Worm (Caenorhabditis elegans) whole organism, L4 larva: ENCODE measurements around the gene smf-2.

ENCODE experiments used
- F26F4.8 ChIP-seq: fragments of 200-800 bp; sonication (Bioruptor generic); conservative IDR thresholded peaks from 2 replicates; pipeline ENCODE4 v1.3.6; 2022; ENCODE audit warnings: missing genetic modification characterization, missing compliant biosample characterization
- F44E2.7 ChIP-seq: fragments of 200-800 bp; sonication (Bioruptor generic); IDR thresholded peaks from 2 replicates; pipeline ENCODE4 v2.1.2; 2022; ENCODE audit warnings: missing genetic modification characterization, missing compliant biosample characterization
- ZK337.2 ChIP-seq: fragments of 200-800 bp; sonication (Bioruptor generic); IDR thresholded peaks from 2 replicates; pipeline ENCODE4 v1.3.6; 2022; ENCODE audit warnings: missing genetic modification reagents, missing genetic modification characterization, missing compliant biosample characterization
- ceh-20 ChIP-seq: fragments of 200-800 bp; sonication (Bioruptor generic); IDR thresholded peaks from 2 replicates; pipeline ENCODE4 v1.3.6; 2022; ENCODE audit warnings: missing genetic modification reagents, missing genetic modification characterization, missing compliant biosample characterization
- ceh-28 ChIP-seq: fragments of 150-350 bp; optimal IDR thresholded peaks from 2 replicates; lab custom pipeline; 2014; ENCODE audit warnings: missing biosample characterization, missing genetic modification reagents, missing genetic modification characterization
- ceh-44 ChIP-seq: fragments of 200-800 bp; sonication (Bioruptor generic); IDR thresholded peaks from 2 replicates; pipeline ENCODE4 v1.3.6; 2022; ENCODE audit warnings: missing genetic modification reagents, missing genetic modification characterization, missing compliant biosample characterization
- ceh-82 ChIP-seq: sonication (generic microtip); optimal IDR thresholded peaks from 2 replicates; lab custom pipeline; 2017; ENCODE audit warnings: missing biosample characterization, missing genetic modification characterization
- daf-16 ChIP-seq, 3 experiments: sonication (generic microtip); optimal IDR thresholded peaks; 2 replicates each; lab custom pipeline; 2016 to 2017; ENCODE audit warnings: missing genetic modification characterization in 3 of 3, missing genetic modification reagents in 3 of 3, mild to moderate bottlenecking in 2 of 3, missing compliant biosample characterization in 2 of 3, missing biosample characterization in 1 of 3, moderate library complexity in 1 of 3
- dmd-6 ChIP-seq: fragments of 200-800 bp; sonication (Bioruptor generic); IDR thresholded peaks from 2 replicates; pipeline ENCODE4 v1.3.6; 2022; ENCODE audit warnings: missing genetic modification reagents, missing genetic modification characterization, missing compliant biosample characterization
- dmd-9 ChIP-seq: fragments of 200-800 bp; sonication (Bioruptor generic); IDR thresholded peaks from 2 replicates; pipeline ENCODE4 v1.3.6; 2022; ENCODE audit warnings: missing genetic modification reagents, missing genetic modification characterization, missing compliant biosample characterization
- dve-1 ChIP-seq: sonication (generic microtip); optimal IDR thresholded peaks from 2 replicates; lab custom pipeline; 2017; ENCODE audit warnings: antibody characterized with exemption, mild to moderate bottlenecking, missing genetic modification characterization, missing compliant biosample characterization; ENCODE audit not compliant: insufficient read depth
- gei-8 ChIP-seq: fragments of 200-800 bp; sonication (Bioruptor generic); optimal IDR thresholded peaks from 2 replicates; lab custom pipeline; 2018; ENCODE audit warnings: mild to moderate bottlenecking, missing genetic modification characterization, missing compliant biosample characterization
- hlh-11 ChIP-seq: fragments of 200-800 bp; sonication (Bioruptor generic); optimal IDR thresholded peaks from 2 replicates; lab custom pipeline; 2018; ENCODE audit warnings: mild to moderate bottlenecking, missing genetic modification characterization, missing compliant biosample characterization
- lin-1 ChIP-seq: fragments of 200-800 bp; sonication (Bioruptor generic); IDR thresholded peaks from 2 replicates; pipeline ENCODE4 v1.3.6; 2022; ENCODE audit warnings: missing genetic modification reagents, missing genetic modification characterization, missing compliant biosample characterization
- lin-15B ChIP-seq: fragments of 150-350 bp; sonication (generic microtip); optimal IDR thresholded peaks from 3 replicates; lab custom pipeline; 2014; ENCODE audit warnings: missing biosample characterization, missing genetic modification characterization
- lir-3 ChIP-seq: sonication (generic microtip); optimal IDR thresholded peaks from 2 replicates; lab custom pipeline; 2016; ENCODE audit warnings: mild to moderate bottlenecking, missing genetic modification characterization, missing compliant biosample characterization
- nhr-237 ChIP-seq: sonication (generic microtip); optimal IDR thresholded peaks from 2 replicates; lab custom pipeline; 2017; ENCODE audit warnings: missing biosample characterization, missing genetic modification characterization
- nhr-28 ChIP-seq: fragments of 150-350 bp; optimal IDR thresholded peaks from 2 replicates; lab custom pipeline; 2014; ENCODE audit warnings: missing biosample characterization, missing genetic modification characterization
- nhr-42 ChIP-seq: fragments of 200-800 bp; sonication (Bioruptor generic); IDR thresholded peaks from 2 replicates; pipeline ENCODE4 v1.3.6; 2022; ENCODE audit warnings: missing genetic modification characterization, missing compliant biosample characterization
- pqm-1 ChIP-seq: sonication (generic microtip); optimal IDR thresholded peaks from 2 replicates; lab custom pipeline; 2017; ENCODE audit warnings: missing biosample characterization, missing genetic modification characterization
- set-16 ChIP-seq: fragments of 200-800 bp; sonication (Bioruptor generic); IDR thresholded peaks from 2 replicates; pipeline ENCODE4 v1.3.6; 2022; ENCODE audit warnings: missing genetic modification reagents, missing genetic modification characterization, missing compliant biosample characterization
- snpc-4 ChIP-seq: fragments of 150-350 bp; optimal IDR thresholded peaks from 2 replicates; lab custom pipeline; 2014; ENCODE audit warnings: missing biosample characterization, missing genetic modification characterization
- spr-1 ChIP-seq: sonication (generic microtip); optimal IDR thresholded peaks from 2 replicates; lab custom pipeline; 2016; ENCODE audit warnings: mild to moderate bottlenecking, missing genetic modification characterization, missing compliant biosample characterization
- tag-97 ChIP-seq: fragments of 200-800 bp; sonication (Bioruptor generic); IDR thresholded peaks from 2 replicates; pipeline ENCODE4 v1.3.6; 2022; ENCODE audit warnings: missing genetic modification characterization, missing compliant biosample characterization
- unc-62 ChIP-seq, 3 experiments: fragments of 150-350 bp in 1 of 3; sonication (generic microtip); optimal IDR thresholded peaks in 2 of 3; peaks in 1 of 3; 1 replicate in 1 of 3; 2 replicates in 2 of 3; lab custom pipeline; 2014 to 2017; ENCODE audit warnings: missing biosample characterization in 3 of 3, missing genetic modification characterization in 3 of 3, missing genetic modification reagents in 3 of 3, missing genotype in 1 of 3
- vab-7 ChIP-seq: fragments of 200-800 bp; sonication (Bioruptor generic); IDR thresholded peaks from 2 replicates; pipeline ENCODE4 v1.3.6; 2022; ENCODE audit warnings: missing genetic modification reagents, missing genetic modification characterization, missing compliant biosample characterization
- zfp-2 ChIP-seq: sonication (generic microtip); optimal IDR thresholded peaks from 2 replicates; lab custom pipeline; 2016; ENCODE audit warnings: mild to moderate bottlenecking, missing genetic modification characterization, missing compliant biosample characterization
- zip-11 ChIP-seq: fragments of 200-800 bp; sonication (Bioruptor generic); IDR thresholded peaks from 2 replicates; pipeline ENCODE4 v1.3.6; 2022; ENCODE audit warnings: missing genetic modification characterization, missing compliant biosample characterization
- zip-2 ChIP-seq: fragments of 150-350 bp; optimal IDR thresholded peaks from 2 replicates; lab custom pipeline; 2014; ENCODE audit warnings: missing biosample characterization, missing genetic modification characterization
- ztf-7 ChIP-seq: fragments of 150-350 bp; optimal IDR thresholded peaks from 2 replicates; lab custom pipeline; 2014; ENCODE audit warnings: missing biosample characterization, missing genetic modification characterization

smf-2 gene

ce11 chrX:6672519-6672918 is 46.0 kb downstream of the smf-2 start, which contains the start of gene col-172:
Gene col-172, plus strand, starts transcription at chrX:6672819.
- TF ChIP-seq tag-97, result no peak
- TF ChIP-seq unc-62 (GFP tag; optimal IDR thresholded peaks at IDR 0.05 in 1 of 2; lab: Kevin White, UChicago), result no peak
- TF ChIP-seq unc-62 (tag; optimal IDR thresholded peaks at IDR 0.05; lab: Kevin White, UChicago), result no peak
- TF ChIP-seq zip-2 (tag; lab: Kevin White, UChicago), result no peak

ce11 chrX:6671717-6672116 is 46.8 kb downstream of the smf-2 start:
- TF ChIP-seq ceh-28 (tag; lab: Kevin White, UChicago) (no peak), vab-7 (GFP tag; lab: Robert Waterston, UW) (no peak), unc-62 (GFP tag; optimal IDR thresholded peaks at IDR 0.05 in 1 of 2; lab: Kevin White, UChicago) (peak in 1 of 2 experiments; percentile 92), unc-62 (tag; optimal IDR thresholded peaks at IDR 0.05; lab: Kevin White, UChicago) (no peak), ceh-44 (GFP tag; lab: Robert Waterston, UW) (no peak), daf-16 (GFP tag; optimal IDR thresholded peaks at IDR 0.05; lab: Kevin White, UChicago) (no peak), daf-16 (tag; optimal IDR thresholded peaks at IDR 0.05; lab: Kevin White, UChicago) (no peak), nhr-237 (no peak), zip-11 (GFP tag; lab: Robert Waterston, UW) (no peak)

ce11 chrX:6669366-6669765 is 49.1 kb downstream of the smf-2 start:
- TF ChIP-seq ztf-7 (tag; lab: Kevin White, UChicago) (no peak), lin-15B (no peak), dmd-9 (GFP tag; lab: Robert Waterston, UW) (no peak), lin-1 (GFP tag; lab: Robert Waterston, UW) (no peak), snpc-4 (no peak), nhr-42 (no peak), ceh-82 (tag; lab: Kevin White, UChicago) (no peak), spr-1 (tag; lab: Kevin White, UChicago) (no peak), hlh-11 (tag; lab: Kevin White, UChicago) (no peak), ZK337.2 (GFP tag; lab: Robert Waterston, UW) (no peak), ceh-20 (no peak), set-16 (no peak), unc-62 (GFP tag; optimal IDR thresholded peaks at IDR 0.05 in 1 of 2; lab: Kevin White, UChicago) (no peak), unc-62 (tag; optimal IDR thresholded peaks at IDR 0.05; lab: Kevin White, UChicago) (no peak)

DNA sequence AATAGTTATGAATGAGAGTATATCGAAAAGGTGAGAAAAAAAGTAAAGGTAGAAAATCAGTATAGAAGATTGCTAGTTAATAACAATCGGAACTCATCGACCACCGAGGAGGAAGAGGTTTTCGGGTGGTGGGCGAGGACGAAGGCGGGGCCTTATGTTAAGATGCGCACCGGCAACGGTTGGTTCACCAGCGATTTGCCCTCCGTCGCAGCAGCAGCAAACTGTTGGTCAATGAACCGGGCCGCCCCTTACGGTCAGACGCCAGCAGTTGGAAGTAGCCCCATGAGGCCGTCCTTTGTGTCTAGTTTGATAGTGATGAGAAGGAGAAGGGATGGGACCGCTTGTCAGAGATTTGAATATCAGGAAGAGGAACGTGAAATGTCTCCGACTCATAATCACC is 49.6 kb downstream of the smf-2 start, which contains the start of gene nhr-137:
Gene nhr-137, minus strand, starts transcription at position 101 of the 400 bp plus-strand sequence.
- TF ChIP-seq gei-8 (GFP tag; lab: Kevin White, UChicago) (no peak), daf-16 (GFP tag; optimal IDR thresholded peaks at IDR 0.05; lab: Kevin White, UChicago) (no peak), daf-16 (tag; optimal IDR thresholded peaks at IDR 0.05; lab: Kevin White, UChicago) (no peak), zfp-2 (tag; lab: Kevin White, UChicago) (no peak), F26F4.8 (GFP tag; lab: Robert Waterston, UW) (0 out of 2 replicates have a peak, but pooled peaks have one; percentile 11), set-16 (peak; percentile 74), hlh-11 (tag; lab: Kevin White, UChicago) (no peak)
- TF ChIP-seq, all 104 proteins: peak for 2

- TF ChIP-seq nhr-28, result peak; percentile 75
- TF ChIP-seq F26F4.8 (GFP tag; lab: Robert Waterston, UW), result no peak
- no peak for TF ChIP-seq dmd-9 (GFP tag; lab: Robert Waterston, UW)
- TF ChIP-seq daf-16 (GFP tag; optimal IDR thresholded peaks at IDR 0.05; lab: Kevin White, UChicago), result no peak
- peak; percentile 91 for TF ChIP-seq daf-16 (tag; optimal IDR thresholded peaks at IDR 0.05; lab: Kevin White, UChicago)
- TF ChIP-seq dmd-6 (GFP tag; lab: Robert Waterston, UW), result peak; percentile 66
- no peak for TF ChIP-seq lir-3 (tag; lab: Kevin White, UChicago)
- TF ChIP-seq dve-1 (tag; lab: Kevin White, UChicago), result peak; percentile 54
- no peak for TF ChIP-seq F44E2.7 (GFP tag; lab: Robert Waterston, UW)
- peak; percentile 85 for TF ChIP-seq pqm-1 (tag; lab: Kevin White, UChicago)
- peak; percentile 65 for TF ChIP-seq hlh-11 (tag; lab: Kevin White, UChicago)
Measured at ce11 chrX:6667468-6667867, 51.0 kb downstream of the smf-2 start.
